Fruit fly (Drosophila melanogaster) whole organism, embryonic: ENCODE measurements around the gene CG14212.
A peak's percentile ranks its signal among the peaks of the same experiment; 100 is the strongest.

Source experiments
- Abd-B ChIP-seq: fragments of 200-800 bp; sonication (Bioruptor generic); optimal IDR thresholded peaks from 2 replicates; lab custom pipeline; 2018; ENCODE audit warnings: missing biosample characterization, mild to moderate bottlenecking, missing genetic modification characterization, moderate library complexity
- Antp ChIP-seq: fragments of 200-800 bp; sonication (Bioruptor generic); optimal IDR thresholded peaks from 3 replicates; lab custom pipeline; 2016; ENCODE audit warnings: missing biosample characterization, missing genetic modification characterization
- BEAF-32 ChIP-seq: fragments of 200-800 bp; sonication (Bioruptor generic); optimal IDR thresholded peaks from 3 replicates; lab custom pipeline; 2017; ENCODE audit warnings: missing biosample characterization, missing genetic modification characterization, mild to moderate bottlenecking, moderate library complexity, missing genetic modification reagents
- Bgb ChIP-seq: fragments of 200-800 bp; sonication (Bioruptor generic); IDR thresholded peaks from 2 replicates; pipeline ENCODE4 v1.3.6; 2022; ENCODE audit warnings: missing biosample characterization, missing genetic modification characterization; ENCODE audit not compliant: partially characterized antibody
- CG12659 ChIP-seq: fragments of 200-800 bp; sonication (Bioruptor generic); optimal IDR thresholded peaks from 3 replicates; lab custom pipeline; 2017; ENCODE audit warnings: mild to moderate bottlenecking, missing biosample characterization, missing genetic modification reagents, missing genetic modification characterization
- CG13775 ChIP-seq: fragments of 200-800 bp; sonication (Bioruptor generic); optimal IDR thresholded peaks from 3 replicates; lab custom pipeline; 2017; ENCODE audit warnings: missing biosample characterization, mild to moderate bottlenecking, missing genetic modification characterization
- CG14710 ChIP-seq: fragments of 200-800 bp; sonication (Bioruptor generic); optimal IDR thresholded peaks from 3 replicates; lab custom pipeline; 2019; ENCODE audit warnings: missing biosample characterization, mild to moderate bottlenecking, missing genetic modification characterization, moderate library complexity
- CG15601 ChIP-seq: fragments of 200-800 bp; sonication (Bioruptor generic); optimal IDR thresholded peaks from 3 replicates; lab custom pipeline; 2019; ENCODE audit warnings: missing biosample characterization, mild to moderate bottlenecking, missing genetic modification characterization, moderate library complexity
- CG16813 ChIP-seq: fragments of 200-800 bp; sonication (Bioruptor generic); IDR thresholded peaks from 3 replicates; pipeline ENCODE4 v1.3.6; 2022; ENCODE audit warnings: missing biosample characterization, missing genetic modification characterization; ENCODE audit not compliant: partially characterized antibody
- CG18476 ChIP-seq: fragments of 200-800 bp; sonication (Bioruptor generic); optimal IDR thresholded peaks from 2 replicates; lab custom pipeline; 2016; ENCODE audit warnings: missing biosample characterization, mild to moderate bottlenecking, missing genetic modification characterization
- CG2120 ChIP-seq: fragments of 200-800 bp; sonication (Bioruptor generic); optimal IDR thresholded peaks from 3 replicates; lab custom pipeline; 2016; ENCODE audit warnings: missing biosample characterization, missing genetic modification characterization
- CG3847 ChIP-seq: fragments of 200-800 bp; sonication (Bioruptor generic); IDR thresholded peaks from 2 replicates; pipeline ENCODE4 v1.3.6; 2022; ENCODE audit warnings: missing biosample characterization, missing genetic modification characterization
- CG3995 ChIP-seq: fragments of 200-800 bp; sonication (Bioruptor generic); optimal IDR thresholded peaks from 3 replicates; lab custom pipeline; 2016; ENCODE audit warnings: missing biosample characterization, missing genetic modification characterization
- CG4360 ChIP-seq: fragments of 200-800 bp; sonication (Bioruptor generic); IDR thresholded peaks from 2 replicates; pipeline ENCODE4 v1.3.6; 2022; ENCODE audit warnings: missing biosample characterization, missing genetic modification characterization
- CG4617 ChIP-seq: fragments of 200-800 bp; sonication (Bioruptor generic); optimal IDR thresholded peaks from 3 replicates; lab custom pipeline; 2016; ENCODE audit warnings: missing biosample characterization, missing genetic modification characterization, borderline replicate concordance
- CG6683 ChIP-seq: fragments of 200-800 bp; sonication (Bioruptor generic); optimal IDR thresholded peaks from 2 replicates; lab custom pipeline; 2017; ENCODE audit warnings: missing biosample characterization, mild to moderate bottlenecking, missing genetic modification characterization, missing genetic modification reagents
- CG6791 ChIP-seq: fragments of 200-800 bp; sonication (Bioruptor generic); IDR thresholded peaks from 3 replicates; pipeline ENCODE4 v1.3.6; 2022; ENCODE audit warnings: missing biosample characterization, missing genetic modification characterization; ENCODE audit not compliant: partially characterized antibody
- CG7963 ChIP-seq: fragments of 200-800 bp; sonication (Bioruptor generic); IDR thresholded peaks from 3 replicates; pipeline ENCODE4 v1.3.6; 2022; ENCODE audit warnings: missing biosample characterization, missing genetic modification characterization; ENCODE audit not compliant: partially characterized antibody
- CG8281 ChIP-seq: fragments of 200-800 bp; sonication (Bioruptor generic); optimal IDR thresholded peaks from 2 replicates; lab custom pipeline; 2018; ENCODE audit warnings: missing biosample characterization, mild to moderate bottlenecking, missing genetic modification characterization, moderate library complexity
- CG9797 ChIP-seq: fragments of 200-800 bp; sonication (Bioruptor generic); optimal IDR thresholded peaks from 3 replicates; lab custom pipeline; 2018; ENCODE audit warnings: missing biosample characterization, mild to moderate bottlenecking, missing genetic modification characterization
- CoRest ChIP-seq: fragments of 200-800 bp; sonication (Bioruptor generic); optimal IDR thresholded peaks from 3 replicates; lab custom pipeline; 2018; ENCODE audit warnings: missing biosample characterization, mild to moderate bottlenecking, missing genetic modification characterization, moderate library complexity
- Dp ChIP-seq: fragments of 200-800 bp; sonication (Bioruptor generic); optimal IDR thresholded peaks from 2 replicates; lab custom pipeline; 2018; ENCODE audit warnings: missing biosample characterization, mild to moderate bottlenecking, missing genetic modification characterization, moderate library complexity
- Drgx ChIP-seq: fragments of 200-800 bp; sonication (Bioruptor generic); IDR thresholded peaks from 2 replicates; pipeline ENCODE4 v1.3.6; 2022; ENCODE audit warnings: missing biosample characterization, missing genetic modification characterization
- Ets97D ChIP-seq: fragments of 200-800 bp; sonication (Bioruptor generic); optimal IDR thresholded peaks from 3 replicates; lab custom pipeline; 2016; ENCODE audit warnings: missing biosample characterization, missing genetic modification characterization
- Max ChIP-seq: fragments of 200-800 bp; sonication (Bioruptor generic); optimal IDR thresholded peaks from 2 replicates; lab custom pipeline; 2016; ENCODE audit warnings: missing biosample characterization, mild to moderate bottlenecking, missing genetic modification characterization
- NC2α ChIP-seq: fragments of 200-800 bp; sonication (Bioruptor generic); optimal IDR thresholded peaks from 2 replicates; lab custom pipeline; 2016; ENCODE audit warnings: missing biosample characterization, missing genetic modification characterization
- Rx ChIP-seq: fragments of 200-800 bp; sonication (Bioruptor generic); IDR thresholded peaks from 2 replicates; pipeline ENCODE4 v1.3.6; 2022; ENCODE audit warnings: missing biosample characterization, missing genetic modification characterization
- Sin3A ChIP-seq: fragments of >200 bp; optimal IDR thresholded peaks from 2 replicates; lab custom pipeline; 2018
- Sry-β ChIP-seq: fragments of 200-800 bp; sonication (Bioruptor generic); optimal IDR thresholded peaks from 2 replicates; lab custom pipeline; 2018; ENCODE audit warnings: missing biosample characterization, mild to moderate bottlenecking, missing genetic modification characterization, moderate library complexity
- Sry-δ ChIP-seq: fragments of 200-800 bp; sonication (Bioruptor generic); optimal IDR thresholded peaks from 2 replicates; lab custom pipeline; 2016; ENCODE audit warnings: missing biosample characterization, missing genetic modification characterization
- amos ChIP-seq: fragments of 200-800 bp; sonication (Bioruptor generic); IDR thresholded peaks from 2 replicates; pipeline ENCODE4 v1.3.6; 2022; ENCODE audit warnings: missing biosample characterization, missing genetic modification characterization; ENCODE audit not compliant: partially characterized antibody
- ato ChIP-seq: fragments of 200-800 bp; sonication (Bioruptor generic); IDR thresholded peaks from 2 replicates; pipeline ENCODE4 v1.3.6; 2022; ENCODE audit warnings: missing biosample characterization, missing genetic modification characterization; ENCODE audit not compliant: partially characterized antibody
- cg ChIP-seq: fragments of 200-800 bp; sonication (Bioruptor generic); optimal IDR thresholded peaks from 3 replicates; lab custom pipeline; 2019; ENCODE audit warnings: missing biosample characterization, mild to moderate bottlenecking, missing genetic modification characterization, moderate library complexity
- fru ChIP-seq: fragments of >200 bp; optimal IDR thresholded peaks from 2 replicates; lab custom pipeline; 2017
- gfzf ChIP-seq: fragments of 200-800 bp; sonication (Bioruptor generic); optimal IDR thresholded peaks from 2 replicates; lab custom pipeline; 2016; ENCODE audit warnings: missing biosample characterization, mild to moderate bottlenecking, missing genetic modification characterization, moderate library complexity
- hbn ChIP-seq: fragments of 200-800 bp; sonication (Bioruptor generic); IDR thresholded peaks from 2 replicates; pipeline ENCODE4 v1.3.6; 2022; ENCODE audit warnings: missing biosample characterization, missing genetic modification characterization; ENCODE audit not compliant: partially characterized antibody
- mld ChIP-seq: fragments of 200-800 bp; sonication (Bioruptor generic); IDR thresholded peaks from 3 replicates; pipeline ENCODE4 v1.3.6; 2022; ENCODE audit warnings: missing biosample characterization, missing genetic modification characterization; ENCODE audit not compliant: partially characterized antibody
- nerfin-2 ChIP-seq: fragments of 200-800 bp; sonication (Bioruptor generic); IDR thresholded peaks from 2 replicates; pipeline ENCODE4 v1.3.6; 2022; ENCODE audit warnings: missing biosample characterization, missing genetic modification characterization; ENCODE audit not compliant: partially characterized antibody
- nmo ChIP-seq: fragments of 200-800 bp; sonication (Bioruptor generic); optimal IDR thresholded peaks from 2 replicates; lab custom pipeline; 2018; ENCODE audit warnings: missing biosample characterization, mild to moderate bottlenecking, missing genetic modification characterization, moderate library complexity
- psq ChIP-seq: fragments of 200-800 bp; sonication (Bioruptor generic); optimal IDR thresholded peaks from 2 replicates; lab custom pipeline; 2017; ENCODE audit warnings: missing biosample characterization, missing genetic modification characterization
- pzg ChIP-seq: fragments of 200-800 bp; sonication (Bioruptor generic); optimal IDR thresholded peaks from 3 replicates; lab custom pipeline; 2018; ENCODE audit warnings: missing biosample characterization, mild to moderate bottlenecking, missing genetic modification characterization, moderate library complexity
- sens ChIP-seq: fragments of 200-800 bp; sonication (Bioruptor generic); peaks from one replicate; lab custom pipeline; 2016; ENCODE audit warnings: missing biosample characterization, missing genetic modification characterization
- shn ChIP-seq: fragments of 200-800 bp; sonication (Bioruptor generic); optimal IDR thresholded peaks from 3 replicates; lab custom pipeline; 2016; ENCODE audit warnings: missing biosample characterization, missing genetic modification characterization
- sna ChIP-seq: fragments of 200-800 bp; sonication (Bioruptor generic); IDR thresholded peaks from 2 replicates; pipeline ENCODE4 v1.3.6; 2022; ENCODE audit warnings: missing biosample characterization, missing genetic modification characterization; ENCODE audit not compliant: partially characterized antibody
- trem ChIP-seq: fragments of 200-800 bp; optimal IDR thresholded peaks from 3 replicates; lab custom pipeline; 2019; ENCODE audit warnings: missing biosample characterization, mild to moderate bottlenecking, missing genetic modification characterization, moderate library complexity
- unc-4 ChIP-seq: fragments of 200-800 bp; sonication (Bioruptor generic); IDR thresholded peaks from 2 replicates; pipeline ENCODE4 v1.3.6; 2022; ENCODE audit warnings: missing biosample characterization, missing genetic modification characterization; ENCODE audit not compliant: partially characterized antibody
- usp ChIP-seq: fragments of >200 bp; optimal IDR thresholded peaks from 2 replicates; lab custom pipeline; 2017; ENCODE audit warnings: missing biosample characterization, missing genetic modification characterization
- vnd ChIP-seq: fragments of 200-800 bp; sonication (Bioruptor generic); IDR thresholded peaks from 3 replicates; pipeline ENCODE4 v1.3.6; 2022; ENCODE audit warnings: missing biosample characterization, missing genetic modification characterization; ENCODE audit not compliant: partially characterized antibody

Gene CG14212

dm6 chrX:19579648-19580301 is 45.7 kb upstream of the CG14212 start, which contains the start of gene Tao (continued):
- no peak for TF ChIP-seq CG8281 (tag; lab: Kevin White, UChicago)
- TF ChIP-seq CG6683 (GFP tag; lab: Kevin White, UChicago): no peak
- peak; percentile 80 for TF ChIP-seq Sry-δ (GFP tag; lab: Kevin White, UChicago)
- TF ChIP-seq Rx: no peak
- peak; percentile 78 for TF ChIP-seq CG3995 (GFP tag; lab: Kevin White, UChicago)
- TF ChIP-seq fru (lab: Kevin White, UChicago): no peak
- TF ChIP-seq CG15601 (tag; lab: Kevin White, UChicago): peak; percentile 3
- peak; percentile 70 for TF ChIP-seq hbn (GFP tag; lab: Robert Waterston, UW)
- peak; percentile 12 for TF ChIP-seq trem (tag; lab: Kevin White, UChicago)
- TF ChIP-seq CG7963: peak; percentile 57
- TF ChIP-seq CG13775 (GFP tag; lab: Kevin White, UChicago): peak; percentile 17
- TF ChIP-seq gfzf (GFP tag; lab: Kevin White, UChicago): peak; percentile 78
- peak; percentile 81 for TF ChIP-seq unc-4
- peak; percentile 89 for TF ChIP-seq CG16813 (GFP tag; lab: Robert Waterston, UW)
- peak; percentile 66 for TF ChIP-seq sens
- peak; percentile 11 for TF ChIP-seq CG2120
- TF ChIP-seq CG6791 (GFP tag; lab: Robert Waterston, UW): peak; percentile 80
- no peak for TF ChIP-seq usp (GFP tag; lab: Kevin White, UChicago)
- TF ChIP-seq mld: peak; percentile 54; the same call in 1 of the 3 replicates
- peak; percentile 43 for TF ChIP-seq nmo
- TF ChIP-seq NC2α: no peak
- TF ChIP-seq CG14710 (tag; lab: Kevin White, UChicago): peak; percentile 58
- TF ChIP-seq Dp (GFP tag; lab: Kevin White, UChicago): peak; percentile 72
- TF ChIP-seq Sin3A (lab: Kevin White, UChicago): peak; percentile 70
- TF ChIP-seq Max (GFP tag; lab: Kevin White, UChicago): peak; percentile 21
- peak; percentile 79 for TF ChIP-seq amos (GFP tag; lab: Robert Waterston, UW)
- peak; percentile 15 for TF ChIP-seq CoRest (tag; lab: Kevin White, UChicago)
- peak; percentile 90 for TF ChIP-seq BEAF-32 (GFP tag; lab: Kevin White, UChicago)
- peak; percentile 82 for TF ChIP-seq Ets97D
- TF ChIP-seq Abd-B (GFP tag; lab: Kevin White, UChicago): peak; percentile 13
- TF ChIP-seq Antp (GFP tag; lab: Kevin White, UChicago): no peak
- TF ChIP-seq CG3847: 0 out of 2 replicates have a peak, but pooled peaks have one; percentile 19
- TF ChIP-seq CG4360: no peak
- TF ChIP-seq CG4617 (GFP tag; lab: Kevin White, UChicago): peak; percentile 40
- no peak for TF ChIP-seq shn (GFP tag; lab: Kevin White, UChicago)
- peak; percentile 16 for TF ChIP-seq CG18476 (GFP tag; lab: Kevin White, UChicago)
- peak; percentile 42 for TF ChIP-seq ato
- TF ChIP-seq vnd (GFP tag; lab: Robert Waterston, UW): peak; percentile 89
- peak; percentile 68 for TF ChIP-seq nerfin-2
- peak; percentile 12 for TF ChIP-seq CG12659 (GFP tag; lab: Kevin White, UChicago)
- TF ChIP-seq cg (GFP tag; lab: Kevin White, UChicago): no peak
- peak; percentile 72 for TF ChIP-seq CG9797 (GFP tag; lab: Kevin White, UChicago)
- TF ChIP-seq pzg (GFP tag; lab: Kevin White, UChicago): peak; percentile 41
- TF ChIP-seq psq: no peak
- peak; percentile 77 for TF ChIP-seq Bgb
- no peak for TF ChIP-seq Drgx (GFP tag; lab: Robert Waterston, UW)
- no peak for TF ChIP-seq Sry-β
- TF ChIP-seq sna (GFP tag; lab: Robert Waterston, UW): peak; percentile 88
